Worm (Caenorhabditis elegans) whole organism, L1 larva: Measurements from ENCODE around the gene F09G8.7.

ENCODE experiments used
- F16B12.6 ChIP-seq: fragments of 150-350 bp; optimal IDR thresholded peaks from 2 replicates; lab custom pipeline; 2014; ENCODE audit warnings: missing biosample characterization, missing genetic modification characterization
- aly-2 ChIP-seq: fragments of 150-350 bp; optimal IDR thresholded peaks from 2 replicates; lab custom pipeline; 2014; ENCODE audit warnings: missing biosample characterization, missing genetic modification characterization
- blmp-1 ChIP-seq: fragments of 150-350 bp; optimal IDR thresholded peaks from 2 replicates; lab custom pipeline; 2014; ENCODE audit warnings: missing biosample characterization, missing genetic modification characterization
- ceh-8 ChIP-seq: fragments of 200-800 bp; sonication (Bioruptor generic); optimal IDR thresholded peaks from 2 replicates; lab custom pipeline; 2018; ENCODE audit warnings: mild to moderate bottlenecking, missing genetic modification characterization, moderate library complexity, missing compliant biosample characterization
- ceh-82 ChIP-seq, 3 experiments: fragments of 150-350 bp in 1 of 3; sonication (generic microtip) in 2 of 3; optimal IDR thresholded peaks; 2 replicates each; lab custom pipeline; 2014 to 2017; ENCODE audit warnings: missing biosample characterization in 3 of 3, missing genetic modification characterization in 3 of 3
- dpl-1 ChIP-seq, 3 experiments: fragments of 150-350 bp in 2 of 3; sonication (generic microtip) in 1 of 3; optimal IDR thresholded peaks; 2 replicates each; lab custom pipeline; 2014 to 2017; ENCODE audit warnings: missing biosample characterization in 3 of 3, missing genetic modification characterization in 3 of 3, missing genetic modification reagents in 3 of 3
- efl-1 ChIP-seq, 4 experiments: fragments of 150-350 bp; optimal IDR thresholded peaks in 3 of 4; peaks in 1 of 4; 1 replicate in 1 of 4; 2 replicates in 3 of 4; lab custom pipeline; 2014; ENCODE audit warnings: missing biosample characterization in 2 of 4, missing genetic modification characterization in 2 of 4, missing genetic modification reagents in 2 of 4
- hpl-2 ChIP-seq: fragments of 150-350 bp; optimal IDR thresholded peaks from 2 replicates; lab custom pipeline; 2014; ENCODE audit warnings: missing biosample characterization, missing genetic modification reagents, missing genetic modification characterization
- isw-1 ChIP-seq: fragments of 200-800 bp; sonication (Bioruptor generic); IDR thresholded peaks from 2 replicates; pipeline ENCODE4 v1.3.6; 2022; ENCODE audit warnings: missing genetic modification characterization, missing compliant biosample characterization
- lin-14 ChIP-seq: fragments of 200-800 bp; sonication (Bioruptor generic); optimal IDR thresholded peaks from 2 replicates; lab custom pipeline; 2018; ENCODE audit warnings: mild to moderate bottlenecking, missing genetic modification characterization, moderate library complexity, missing compliant biosample characterization
- lin-35 ChIP-seq, 2 experiments: fragments of 150-350 bp; optimal IDR thresholded peaks; 2 replicates each; lab custom pipeline; 2014; ENCODE audit warnings: missing biosample characterization in 2 of 2, missing genetic modification characterization in 2 of 2, missing genetic modification reagents in 2 of 2
- lin-39 ChIP-seq: fragments of 150-350 bp; optimal IDR thresholded peaks from 2 replicates; lab custom pipeline; 2014; ENCODE audit warnings: missing biosample characterization, missing genetic modification reagents, missing genetic modification characterization
- lsy-2 ChIP-seq, 2 experiments: fragments of 150-350 bp; optimal IDR thresholded peaks; 2 replicates each; lab custom pipeline; 2014; ENCODE audit warnings: missing biosample characterization in 2 of 2, missing genetic modification characterization in 2 of 2
- mef-2 ChIP-seq: fragments of 150-350 bp; optimal IDR thresholded peaks from 2 replicates; lab custom pipeline; 2014; ENCODE audit warnings: missing biosample characterization, missing genetic modification characterization
- mep-1 ChIP-seq: fragments of 150-350 bp; optimal IDR thresholded peaks from 2 replicates; lab custom pipeline; 2014; ENCODE audit warnings: missing biosample characterization, missing genetic modification characterization
- nhr-12 ChIP-seq: sonication (generic microtip); optimal IDR thresholded peaks from 2 replicates; lab custom pipeline; 2017; ENCODE audit warnings: missing biosample characterization, missing genetic modification characterization
- nhr-19 ChIP-seq: fragments of 200-800 bp; sonication (Bioruptor generic); conservative IDR thresholded peaks from 2 replicates; pipeline ENCODE4 v1.3.6; 2022; ENCODE audit warnings: missing genetic modification characterization, missing compliant biosample characterization
- nhr-20 ChIP-seq: sonication (generic microtip); optimal IDR thresholded peaks from 2 replicates; lab custom pipeline; 2016; ENCODE audit warnings: mild to moderate bottlenecking, missing genetic modification characterization, missing compliant biosample characterization
- nhr-28 ChIP-seq: fragments of 150-350 bp; optimal IDR thresholded peaks from 2 replicates; lab custom pipeline; 2014; ENCODE audit warnings: missing biosample characterization, missing genetic modification characterization
- nhr-47 ChIP-seq: sonication (generic microtip); optimal IDR thresholded peaks from 2 replicates; lab custom pipeline; 2016; ENCODE audit warnings: mild to moderate bottlenecking, missing genetic modification characterization, moderate library complexity, missing compliant biosample characterization
- nhr-71 ChIP-seq: sonication (generic microtip); optimal IDR thresholded peaks from 2 replicates; lab custom pipeline; 2016; ENCODE audit warnings: mild to moderate bottlenecking, missing genetic modification characterization, moderate library complexity, missing compliant biosample characterization
- nhr-85 ChIP-seq: sonication (generic microtip); peaks from one replicate; lab custom pipeline; 2016; ENCODE audit warnings: missing genetic modification characterization, inconsistent platforms, missing compliant biosample characterization
- nhr-90 ChIP-seq: sonication (generic microtip); optimal IDR thresholded peaks from 2 replicates; lab custom pipeline; 2016; ENCODE audit warnings: mild to moderate bottlenecking, missing genetic modification characterization, missing compliant biosample characterization; ENCODE audit not compliant: poor library complexity
- rnt-1 ChIP-seq: sonication (generic microtip); optimal IDR thresholded peaks from 2 replicates; lab custom pipeline; 2016; ENCODE audit warnings: mild to moderate bottlenecking, missing genetic modification characterization, moderate library complexity, missing compliant biosample characterization
- skn-1 ChIP-seq: fragments of 150-350 bp; optimal IDR thresholded peaks from 2 replicates; lab custom pipeline; 2014; ENCODE audit warnings: missing biosample characterization, missing genetic modification characterization
- snpc-4 ChIP-seq: fragments of 150-350 bp; optimal IDR thresholded peaks from 2 replicates; lab custom pipeline; 2014; ENCODE audit warnings: missing biosample characterization, missing genetic modification characterization
- snu-23 ChIP-seq: sonication (generic microtip); optimal IDR thresholded peaks from 2 replicates; lab custom pipeline; 2016; ENCODE audit warnings: missing genetic modification characterization, missing compliant biosample characterization
- unc-130 ChIP-seq: fragments of 150-350 bp; optimal IDR thresholded peaks from 2 replicates; lab custom pipeline; 2017; ENCODE audit warnings: missing biosample characterization, missing genetic modification characterization, inconsistent platforms
- unc-30 ChIP-seq: sonication (generic microtip); optimal IDR thresholded peaks from 2 replicates; lab custom pipeline; 2017; ENCODE audit warnings: missing biosample characterization, missing genetic modification characterization
- vab-15 ChIP-seq: sonication (generic microtip); optimal IDR thresholded peaks from 2 replicates; lab custom pipeline; 2017; ENCODE audit warnings: missing genotype, mild to moderate bottlenecking, missing genetic modification characterization, missing compliant biosample characterization
- ztf-4 ChIP-seq: fragments of 150-350 bp; optimal IDR thresholded peaks from 2 replicates; lab custom pipeline; 2014; ENCODE audit warnings: missing biosample characterization, missing genetic modification characterization

F09G8.7 gene

ce11 chrIII:8244052-8244451 is 24.1 kb downstream of the F09G8.7 start, which contains the start of the genes pbs-6 and cids-1:
pbs-6 (minus strand) TSS chrIII:8244092.
cids-1 (plus strand) TSS chrIII:8244445.
- TF ChIP-seq snu-23 (GFP tag; lab: Kevin White, UChicago): peak; percentile 23
- no peak for TF ChIP-seq hpl-2 (GFP tag; lab: Kevin White, UChicago)
- TF ChIP-seq efl-1 (optimal IDR thresholded peaks at IDR 0.05; lab: Kevin White, UChicago): peak; percentile 42 to 56
- peak; percentile 44 to 72 for TF ChIP-seq efl-1 (GFP tag; optimal IDR thresholded peaks at IDR 0.05 in 1 of 2; lab: Kevin White, UChicago)
- TF ChIP-seq vab-15 (tag; lab: Kevin White, UChicago): no peak
- TF ChIP-seq skn-1: peak; percentile 59
- no peak for TF ChIP-seq nhr-28 (tag; lab: Kevin White, UChicago)
- peak; percentile 22 to 64 for TF ChIP-seq lsy-2 (tag; optimal IDR thresholded peaks at IDR 0.05; lab: Kevin White, UChicago)
- TF ChIP-seq lin-35 (GFP tag; optimal IDR thresholded peaks at IDR 0.05; lab: Kevin White, UChicago): peak; percentile 25 to 50
- TF ChIP-seq nhr-71: peak; percentile 24
- peak; percentile 0 for TF ChIP-seq nhr-47 (tag; lab: Kevin White, UChicago)
- TF ChIP-seq F16B12.6 (tag; lab: Kevin White, UChicago): peak; percentile 85
- TF ChIP-seq unc-130 (tag; lab: Kevin White, UChicago): peak; percentile 29
- TF ChIP-seq dpl-1 (GFP tag; optimal IDR thresholded peaks at IDR 0.05; lab: Kevin White, UChicago): peak in 2 of 3 experiments; percentile 37 to 40
- no peak for TF ChIP-seq nhr-19 (GFP tag; lab: Robert Waterston, UW)

ce11 chrIII:8242809-8243208 is 25.3 kb downstream of the F09G8.7 start, which contains the start of gene C02F5.12:
C02F5.12 (minus strand) TSS chrIII:8243029.
- TF ChIP-seq nhr-90 (peak; percentile 15), nhr-85 (tag; lab: Kevin White, UChicago) (peak; percentile 46), lin-39 (tag; lab: Kevin White, UChicago) (no peak), efl-1 (optimal IDR thresholded peaks at IDR 0.05; lab: Kevin White, UChicago) (peak in 1 of 2 experiments; percentile 3), efl-1 (GFP tag; optimal IDR thresholded peaks at IDR 0.05 in 1 of 2; lab: Kevin White, UChicago) (no peak), lin-35 (GFP tag; optimal IDR thresholded peaks at IDR 0.05; lab: Kevin White, UChicago) (peak in 1 of 2 experiments; percentile 21), rnt-1 (tag; lab: Kevin White, UChicago) (peak; percentile 11), mep-1 (tag; lab: Kevin White, UChicago) (peak; percentile 63), nhr-20 (tag; lab: Kevin White, UChicago) (peak; percentile 60), blmp-1 (tag; lab: Kevin White, UChicago) (peak; percentile 64), isw-1 (GFP tag; lab: Robert Waterston, UW) (no peak), lsy-2 (tag; optimal IDR thresholded peaks at IDR 0.05; lab: Kevin White, UChicago) (peak; percentile 11 to 32), lin-14 (GFP tag; lab: Kevin White, UChicago) (peak; percentile 32), nhr-71 (peak; percentile 51), aly-2 (tag; lab: Kevin White, UChicago) (no peak), snu-23 (GFP tag; lab: Kevin White, UChicago) (peak; percentile 39), nhr-12 (tag; lab: Kevin White, UChicago) (no peak), ceh-8 (no peak)

DNA sequence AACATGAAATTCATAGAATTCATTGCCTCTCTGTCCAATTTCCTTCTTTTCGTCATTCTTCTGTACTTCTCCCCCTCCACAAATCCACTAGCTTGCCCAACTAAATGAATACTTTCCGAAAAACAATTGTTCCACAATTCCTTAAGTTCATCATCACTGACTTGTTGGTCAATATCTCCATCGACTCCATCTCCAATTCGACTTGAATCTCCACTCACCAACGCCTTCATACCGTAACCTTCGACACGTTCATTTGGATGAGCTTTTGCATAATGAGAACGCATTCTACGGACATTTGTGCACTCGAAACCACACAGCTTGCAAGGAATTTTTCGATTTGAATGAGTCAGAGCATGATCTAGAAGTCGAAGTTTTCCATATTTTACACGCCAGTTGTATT is 27.2 kb downstream of the F09G8.7 start:
- TF ChIP-seq mef-2 (no peak), lsy-2 (tag; optimal IDR thresholded peaks at IDR 0.05; lab: Kevin White, UChicago) (no peak), ceh-82 (tag; optimal IDR thresholded peaks at IDR 0.05; lab: Kevin White, UChicago) (no peak)

- TF ChIP-seq nhr-20 (tag; lab: Kevin White, UChicago) (peak; percentile 12), blmp-1 (tag; lab: Kevin White, UChicago) (no peak)
Measured at ce11 chrIII:8240247-8240646, 27.9 kb downstream of the F09G8.7 start.

- TF ChIP-seq unc-30 (tag; lab: Kevin White, UChicago) (no peak), snpc-4 (no peak), efl-1 (optimal IDR thresholded peaks at IDR 0.05; lab: Kevin White, UChicago) (no peak), efl-1 (GFP tag; optimal IDR thresholded peaks at IDR 0.05 in 1 of 2; lab: Kevin White, UChicago) (peak in 1 of 2 experiments; percentile 69), ztf-4 (no peak)
- TF ChIP-seq, all 84 proteins: peak for 1
Measured at ce11 chrIII:8239325-8239724, 28.8 kb downstream of the F09G8.7 start, which contains the start of gene tsp-1. tsp-1 (minus strand) TSS chrIII:8239423.
